Worm (Caenorhabditis elegans): ENCODE data around the gene ZK262.20.

DNA sequence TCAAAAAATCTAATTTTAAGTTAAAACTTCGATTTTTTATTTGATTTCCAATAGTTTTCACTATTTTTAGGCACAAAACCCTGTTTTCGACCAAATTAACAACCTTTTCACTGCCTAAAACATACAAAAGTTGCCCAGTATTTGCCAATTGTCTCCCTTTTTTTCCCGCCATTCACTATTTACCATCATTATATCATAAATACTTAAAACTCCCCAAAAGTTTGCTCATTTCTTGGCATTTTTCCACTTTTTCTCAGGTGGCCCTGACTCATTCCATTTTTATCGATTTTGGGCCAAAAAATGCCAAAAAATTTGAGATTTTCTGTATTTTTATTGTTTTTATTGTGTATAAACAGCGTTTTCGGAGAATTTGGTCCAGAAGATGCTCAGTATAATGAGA is 20.8 kb downstream of the ZK262.20 start, which contains the start of gene txt-8:
- TF ChIP-seq ama-1 (optimal IDR thresholded peaks at IDR 0.05) (no peak), flt-1 (GFP tag; IDR thresholded peaks at IDR 0.05) (no peak), tbx-11 (GFP tag; IDR thresholded peaks at IDR 0.05) (no peak), F13C5.2 (tag; optimal IDR thresholded peaks at IDR 0.05) (no peak), scrt-1 (GFP tag; IDR thresholded peaks at IDR 0.05) (no peak), B0310.2 (tag; optimal IDR thresholded peaks at IDR 0.05) (no peak), ceh-13 (GFP tag; optimal IDR thresholded peaks at IDR 0.05) (no peak), hmbx-1 (tag; optimal IDR thresholded peaks at IDR 0.05) (no peak), ceh-36 (tag; optimal IDR thresholded peaks at IDR 0.05) (no peak), sea-1 (GFP tag; conservative IDR thresholded peaks at IDR 0.05) (no peak), pes-1 (GFP tag; IDR thresholded peaks at IDR 0.05) (no peak)

Data from whole organism, early embryonic.